Worm (Caenorhabditis elegans): ENCODE data around the gene che-10.

che-10 gene

ce11 chrII:4590660-4591059, 47.5 kb downstream of the che-10 start (continued):
- TF ChIP-seq lin-54 (GFP tag; optimal IDR thresholded peaks at IDR 0.05) (peak; percentile 44), lsl-1 (GFP tag; optimal IDR thresholded peaks at IDR 0.05) (peak; percentile 35), efl-1 (GFP tag; optimal IDR thresholded peaks at IDR 0.05) (no peak), Y95B8A.8 (GFP tag; IDR thresholded peaks at IDR 0.05) (no peak), B0336.3 (GFP tag; IDR thresholded peaks at IDR 0.05) (peak; percentile 52; the same call in 1 of the 2 replicates), hlh-26 (GFP tag; conservative IDR thresholded peaks at IDR 0.05) (no peak), D2030.7 (GFP tag; IDR thresholded peaks at IDR 0.05) (no peak), dox-1 (GFP tag; IDR thresholded peaks at IDR 0.05) (no peak), mcd-1 (GFP tag; IDR thresholded peaks at IDR 0.05) (no peak), somi-1 (GFP tag; optimal IDR thresholded peaks at IDR 0.05) (no peak), sptf-2 (GFP tag; optimal IDR thresholded peaks at IDR 0.05) (peak; percentile 32), hsf-1 (GFP tag; IDR thresholded peaks at IDR 0.05) (peak; percentile 43; the same call in 1 of the 2 replicates), atf-7 (tag; optimal IDR thresholded peaks at IDR 0.05) (peak; percentile 45), rcor-1 (GFP tag; IDR thresholded peaks at IDR 0.05) (no peak), cebp-1 (GFP tag; IDR thresholded peaks at IDR 0.05) (no peak), cebp-1 (tag; optimal IDR thresholded peaks at IDR 0.05) (peak; percentile 40), nhr-120 (GFP tag; IDR thresholded peaks at IDR 0.05) (no peak), unc-130 (GFP tag; optimal IDR thresholded peaks at IDR 0.05) (no peak), attf-5 (GFP tag; optimal IDR thresholded peaks at IDR 0.05) (peak; percentile 32), nhr-90 (tag; optimal IDR thresholded peaks at IDR 0.05) (no peak), lin-35 (GFP tag; optimal IDR thresholded peaks at IDR 0.05) (no peak), ztf-25 (GFP tag; IDR thresholded peaks at IDR 0.05) (peak; percentile 71; the same call in 1 of the 2 replicates), egl-18 (GFP tag; IDR thresholded peaks at IDR 0.05) (no peak), madf-6 (GFP tag; IDR thresholded peaks at IDR 0.05) (peak; percentile 15; the same call in 1 of the 2 replicates), Y67H2A.10 (GFP tag; conservative IDR thresholded peaks at IDR 0.05) (0 out of 2 replicates have a peak, but pooled peaks have one; percentile 5), ceh-40 (GFP tag; IDR thresholded peaks at IDR 0.05) (no peak), Y56A3A.18 (GFP tag; IDR thresholded peaks at IDR 0.05) (no peak), ztf-28 (GFP tag; IDR thresholded peaks at IDR 0.05) (no peak), B0035.1 (tag; optimal IDR thresholded peaks at IDR 0.05) (no peak), athp-1 (tag; optimal IDR thresholded peaks at IDR 0.05) (peak; percentile 42), ccch-3 (GFP tag; optimal IDR thresholded peaks at IDR 0.05) (no peak), ama-1 (optimal IDR thresholded peaks at IDR 0.05) (no peak), ama-1 (GFP tag; optimal IDR thresholded peaks at IDR 0.05) (peak in 1 of 2 experiments; percentile 41), lsy-27 (tag; optimal IDR thresholded peaks at IDR 0.05; ENCODE audit: borderline replicate concordance, insufficient read depth) (no peak), rpc-1 (optimal IDR thresholded peaks at IDR 0.05) (no peak), rpc-1 (tag; optimal IDR thresholded peaks at IDR 0.05) (no peak), sea-2 (GFP tag; IDR thresholded peaks at IDR 0.05) (no peak), tbx-9 (tag; optimal IDR thresholded peaks at IDR 0.05; ENCODE audit: borderline replicate concordance) (no peak), nhr-80 (tag; optimal IDR thresholded peaks at IDR 0.05) (no peak), xnd-1 (tag; optimal IDR thresholded peaks at IDR 0.05) (no peak), Y53F4B.3 (GFP tag; IDR thresholded peaks at IDR 0.05) (no peak), mel-28 (tag; optimal IDR thresholded peaks at IDR 0.05; ENCODE audit: borderline replicate concordance) (no peak), dpl-1 (GFP tag; optimal IDR thresholded peaks at IDR 0.05) (no peak), hrde-1 (tag; optimal IDR thresholded peaks at IDR 0.05; ENCODE audit: borderline replicate concordance) (no peak), C17E4.6 (GFP tag; IDR thresholded peaks at IDR 0.05) (no peak), Y79H2A.3 (GFP tag; conservative IDR thresholded peaks at IDR 0.05) (peak; percentile 60; the same call in 1 of the 2 replicates), hmg-20 (GFP tag; IDR thresholded peaks at IDR 0.05) (no peak), ceh-27 (GFP tag; optimal IDR thresholded peaks at IDR 0.05) (no peak), pbrm-1 (GFP tag; IDR thresholded peaks at IDR 0.05) (peak; percentile 70), lin-26 (GFP tag; IDR thresholded peaks at IDR 0.05) (0 out of 2 replicates have a peak, but pooled peaks have one; percentile 58)

Measured in whole organism, young adult.